Worm (Caenorhabditis elegans) whole organism, early embryonic: ENCODE measurements around the gene C06H2.2.

Experiments
- F13C5.2 ChIP-seq: sonication (generic microtip); optimal IDR thresholded peaks from 2 replicates; lab custom pipeline; 2017; ENCODE audit warnings: mild to moderate bottlenecking, missing genetic modification characterization, inconsistent platforms, missing compliant biosample characterization
- ama-1 ChIP-seq: fragments of 150-350 bp; optimal IDR thresholded peaks from 2 replicates; lab custom pipeline; 2014
- hmbx-1 ChIP-seq: sonication (generic microtip); optimal IDR thresholded peaks from 2 replicates; lab custom pipeline; 2016; ENCODE audit warnings: mild to moderate bottlenecking, missing genetic modification characterization, missing compliant biosample characterization

DNA sequence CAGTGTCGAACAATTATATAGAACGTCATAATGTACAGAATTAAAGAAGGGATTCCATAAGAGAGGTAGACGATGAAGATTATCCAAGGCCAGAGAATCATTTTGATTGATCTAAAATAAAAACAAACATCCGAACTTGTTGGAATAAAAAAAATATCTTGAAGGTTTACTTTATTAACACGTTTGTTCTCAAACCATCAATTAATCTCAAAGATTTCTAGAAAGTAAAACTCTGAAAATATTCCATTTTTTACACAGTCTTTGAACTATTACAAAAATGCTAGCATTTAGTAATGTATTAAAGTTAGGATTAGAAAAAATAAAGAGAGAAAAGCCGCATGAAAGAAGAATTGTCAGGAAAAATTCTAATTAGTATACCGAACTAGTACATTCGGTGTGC lies 39.5 kb downstream of the C06H2.2 start, which contains the start of gene srg-40:
- no peak for TF ChIP-seq ama-1 (lab: Kevin White, UChicago)
- TF ChIP-seq F13C5.2 (tag; lab: Kevin White, UChicago), result no peak
- TF ChIP-seq hmbx-1 (tag; lab: Kevin White, UChicago), result no peak
